Worm (Caenorhabditis elegans) whole organism, L4/young adult: ENCODE data around the gene cal-8.

Source experiments
- W03F9.2 ChIP-seq: fragments of 150-350 bp; optimal IDR thresholded peaks from 2 replicates; lab custom pipeline; 2014; ENCODE audit warnings: missing biosample characterization, missing genetic modification characterization
- dao-5 ChIP-seq: sonication (generic microtip); optimal IDR thresholded peaks from 2 replicates; lab custom pipeline; 2016; ENCODE audit warnings: missing genotype, missing genetic modification characterization, moderate library complexity, missing compliant biosample characterization
- him-1 ChIP-seq: sonication (generic microtip); optimal IDR thresholded peaks from 2 replicates; lab custom pipeline; 2016; ENCODE audit warnings: missing genotype, missing genetic modification reagents, missing genetic modification characterization, missing compliant biosample characterization

- TF ChIP-seq W03F9.2 (no peak), him-1 (tag; lab: Kevin White, UChicago) (no peak), dao-5 (tag; lab: Kevin White, UChicago) (no peak)
Measured at ce11 chrII:5498156-5498739, 16.4 kb upstream of the cal-8 start, which contains the start of the genes suex-1 and F12A10.9.
